Worm (Caenorhabditis elegans): ENCODE measurements around the gene dph-2.

Gene dph-2

DNA sequence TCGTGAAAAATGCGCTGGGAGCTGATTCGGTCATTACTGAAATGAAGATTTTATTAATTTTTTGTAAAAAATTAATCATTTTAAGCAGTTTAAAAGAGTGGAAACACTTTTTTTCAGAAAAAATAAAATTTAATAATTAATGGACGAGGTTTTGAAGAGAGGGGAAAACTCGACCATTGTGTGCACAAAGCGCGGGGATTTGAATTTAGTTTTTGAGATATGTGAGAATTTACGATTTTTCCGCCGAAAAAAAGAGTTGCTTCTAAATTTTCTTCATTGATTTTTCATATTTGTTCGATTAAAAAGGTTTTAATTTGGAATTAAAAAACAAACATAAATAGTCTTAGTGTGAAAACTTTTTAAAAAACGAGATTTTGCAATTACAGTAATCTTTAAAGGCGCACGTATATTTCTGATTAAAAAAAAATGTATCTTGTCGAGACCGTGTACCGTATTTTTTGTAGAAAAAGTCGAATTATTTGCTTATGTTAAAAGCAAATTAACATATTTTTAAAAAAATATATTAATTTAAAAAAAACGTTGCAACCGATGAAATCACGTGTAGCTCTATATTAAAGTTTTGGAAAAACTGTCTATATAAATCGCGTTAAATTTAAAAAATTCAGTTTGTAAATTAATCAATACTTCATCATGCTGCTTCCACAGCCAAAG is at the start of gene dph-2, which contains the start of gene C09G5.7:
dph-2 (minus strand) TSS at position 36 of the 672 bp plus-strand sequence.
C09G5.7 (plus strand) TSS at position 622 of the 672 bp plus-strand sequence.
- TF ChIP-seq hlh-1 (tag; optimal IDR thresholded peaks at IDR 0.05) (no peak), lsy-2 (tag; optimal IDR thresholded peaks at IDR 0.05) (no peak), ham-2 (GFP tag; optimal IDR thresholded peaks at IDR 0.05) (no peak), drap-1 (GFP tag; optimal IDR thresholded peaks at IDR 0.05) (no peak), mep-1 (tag; optimal IDR thresholded peaks at IDR 0.05) (no peak), sptf-1 (tag; optimal IDR thresholded peaks at IDR 0.05) (no peak), ceh-39 (tag; optimal IDR thresholded peaks at IDR 0.05) (no peak), bed-3 (GFP tag; optimal IDR thresholded peaks at IDR 0.05) (no peak), nhr-2 (tag; optimal IDR thresholded peaks at IDR 0.05) (no peak), ztf-11 (tag; optimal IDR thresholded peaks at IDR 0.05) (no peak), mab-5 (tag; optimal IDR thresholded peaks at IDR 0.05) (no peak), unc-62 (GFP tag; optimal IDR thresholded peaks at IDR 0.05) (no peak), mls-2 (tag; optimal IDR thresholded peaks at IDR 0.05) (no peak)

DNA sequence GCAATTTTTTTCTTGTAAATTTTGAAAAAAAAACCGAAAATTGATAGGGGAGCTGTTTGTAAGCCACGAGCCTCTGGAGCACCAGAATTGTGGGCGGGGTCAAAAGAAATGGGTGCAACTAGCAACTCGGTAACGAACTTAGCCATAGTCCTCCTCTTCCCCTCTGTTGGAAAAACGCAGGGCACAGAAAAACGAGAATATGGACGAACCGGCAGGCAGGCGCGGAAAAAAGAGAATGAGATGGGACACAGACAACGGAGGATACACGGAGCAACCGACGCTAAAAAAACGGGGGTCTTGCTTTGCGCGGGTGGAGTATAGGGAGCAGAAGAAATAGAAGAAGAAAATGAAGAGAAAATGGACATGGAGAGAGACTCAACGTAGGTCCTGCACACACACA is 47.6 kb upstream of the dph-2 start:
- TF ChIP-seq pha-4 (tag; optimal IDR thresholded peaks at IDR 0.05) (no peak), flh-1 (GFP tag; optimal IDR thresholded peaks at IDR 0.05) (no peak), zip-8 (tag; optimal IDR thresholded peaks at IDR 0.05) (no peak), cnd-1 (tag; optimal IDR thresholded peaks at IDR 0.05) (no peak), ces-1 (GFP tag; optimal IDR thresholded peaks at IDR 0.05) (peak; percentile 75), ztf-11 (tag; optimal IDR thresholded peaks at IDR 0.05) (no peak), ceh-43 (GFP tag; optimal IDR thresholded peaks at IDR 0.05) (no peak), nhr-76 (tag; optimal IDR thresholded peaks at IDR 0.05) (no peak), ceh-39 (tag; optimal IDR thresholded peaks at IDR 0.05) (no peak), tbx-8 (GFP tag; optimal IDR thresholded peaks at IDR 0.05) (peak; percentile 1), M03D4.4 (tag; optimal IDR thresholded peaks at IDR 0.05) (no peak), sptf-1 (tag; optimal IDR thresholded peaks at IDR 0.05) (no peak)

DNA sequence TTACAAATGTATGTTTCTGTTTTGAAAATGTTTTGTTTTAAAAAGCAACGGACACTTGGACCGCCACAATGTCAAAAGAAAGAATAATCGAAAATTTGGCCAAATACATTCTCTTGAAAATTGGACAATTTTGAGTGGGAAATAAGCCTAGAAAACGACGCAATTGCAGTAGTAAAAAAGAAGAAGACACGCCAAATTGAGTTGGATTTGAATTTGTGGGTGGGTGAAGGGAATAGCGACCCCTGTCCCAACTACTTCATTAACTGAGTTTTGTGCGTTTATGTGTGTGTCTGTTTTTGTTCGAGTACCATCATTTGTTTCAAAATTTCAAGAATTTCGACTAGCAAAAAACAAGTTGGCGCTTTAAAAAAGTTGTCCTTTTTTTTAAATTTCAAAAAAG is 46.7 kb upstream of the dph-2 start:
- TF ChIP-seq ces-1 (GFP tag; optimal IDR thresholded peaks at IDR 0.05) (peak; percentile 73), nhr-237 (tag; optimal IDR thresholded peaks at IDR 0.05) (no peak)

DNA sequence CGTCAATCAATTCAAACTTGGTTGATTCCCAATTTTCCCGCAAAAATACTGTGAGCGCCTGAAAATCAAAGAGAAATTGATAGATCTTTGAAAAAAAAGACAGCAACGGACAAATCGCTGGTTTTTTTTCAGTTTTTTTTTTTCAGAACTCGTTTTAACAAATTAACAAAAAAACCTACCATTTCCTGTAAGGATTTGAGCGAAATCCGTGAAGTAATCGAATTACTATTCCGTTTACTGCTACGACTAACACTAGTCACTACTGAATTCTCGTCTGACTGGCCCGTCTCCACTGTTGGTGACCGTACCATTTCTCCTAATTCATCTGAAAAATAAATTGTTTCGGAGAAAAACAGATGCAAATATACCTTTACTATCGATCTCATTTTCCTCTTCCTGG is 45.3 kb upstream of the dph-2 start:
- TF ChIP-seq snpc-4 (tag; optimal IDR thresholded peaks at IDR 0.05) (no peak), cnd-1 (tag; optimal IDR thresholded peaks at IDR 0.05) (no peak), flh-1 (GFP tag; optimal IDR thresholded peaks at IDR 0.05) (no peak), sem-2 (GFP tag; optimal IDR thresholded peaks at IDR 0.05) (no peak), nhr-28 (tag; optimal IDR thresholded peaks at IDR 0.05) (no peak), unc-39 (tag; optimal IDR thresholded peaks at IDR 0.05) (no peak), nhr-2 (tag; optimal IDR thresholded peaks at IDR 0.05) (no peak), nhr-12 (tag; optimal IDR thresholded peaks at IDR 0.05) (no peak), ceh-39 (tag; optimal IDR thresholded peaks at IDR 0.05) (no peak), lsy-2 (tag; optimal IDR thresholded peaks at IDR 0.05) (no peak), sptf-1 (tag; optimal IDR thresholded peaks at IDR 0.05) (no peak), hlh-1 (tag; optimal IDR thresholded peaks at IDR 0.05) (no peak), lin-13 (tag; optimal IDR thresholded peaks at IDR 0.05) (no peak), ztf-11 (tag; optimal IDR thresholded peaks at IDR 0.05) (no peak), M03D4.4 (tag; optimal IDR thresholded peaks at IDR 0.05) (no peak), unc-62 (GFP tag; optimal IDR thresholded peaks at IDR 0.05) (no peak), ces-1 (GFP tag; optimal IDR thresholded peaks at IDR 0.05) (no peak), ceh-43 (GFP tag; optimal IDR thresholded peaks at IDR 0.05) (no peak), blmp-1 (tag; optimal IDR thresholded peaks at IDR 0.05) (no peak)

DNA sequence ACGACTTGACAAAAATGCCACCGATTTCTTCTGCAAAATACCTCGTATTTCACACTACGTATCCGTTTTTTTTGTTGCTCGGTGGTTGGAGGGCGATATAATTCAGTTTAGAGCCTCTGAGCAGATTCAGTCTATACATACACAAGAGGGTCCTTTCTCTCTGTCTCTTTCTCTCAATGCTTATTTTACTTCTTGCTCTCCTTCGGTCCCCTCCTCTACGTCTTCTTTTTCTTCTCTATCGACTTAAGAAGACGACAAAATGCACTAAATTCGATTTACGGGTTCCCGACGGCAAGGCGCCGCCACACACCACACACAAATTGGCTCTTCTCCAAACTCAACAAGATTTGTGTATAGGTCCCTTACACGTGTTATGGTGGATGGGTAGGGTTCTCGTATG is 44.9 kb upstream of the dph-2 start:
- TF ChIP-seq nhr-2 (tag; optimal IDR thresholded peaks at IDR 0.05) (no peak), ces-1 (GFP tag; optimal IDR thresholded peaks at IDR 0.05) (peak; percentile 97)

DNA sequence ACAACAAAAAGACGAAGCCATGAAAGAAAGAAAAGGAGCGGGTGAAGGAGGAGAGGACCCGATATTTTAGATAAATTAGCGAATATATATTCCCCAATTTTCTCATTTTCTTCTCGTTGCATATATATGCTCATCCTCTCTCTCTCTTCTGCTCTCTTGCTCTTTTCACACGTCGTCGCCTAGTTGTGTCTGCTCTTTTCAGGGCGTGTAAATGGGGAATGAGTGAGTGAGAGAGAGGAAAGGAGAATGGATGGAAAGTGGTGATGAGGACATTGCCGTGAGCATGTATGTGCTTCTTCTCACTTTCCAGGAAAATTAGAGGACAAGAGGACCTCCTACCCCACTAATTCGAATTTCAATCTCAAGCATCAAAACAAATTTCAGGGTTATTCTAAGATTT is 41.4 kb upstream of the dph-2 start:
- TF ChIP-seq nhr-76 (tag; optimal IDR thresholded peaks at IDR 0.05) (no peak), drap-1 (GFP tag; optimal IDR thresholded peaks at IDR 0.05) (no peak), nhr-237 (tag; optimal IDR thresholded peaks at IDR 0.05) (no peak), zip-8 (tag; optimal IDR thresholded peaks at IDR 0.05) (no peak), ces-1 (GFP tag; optimal IDR thresholded peaks at IDR 0.05) (peak; percentile 61), mls-2 (tag; optimal IDR thresholded peaks at IDR 0.05) (peak; percentile 43)

Data from whole organism, mixed stage, embryonic.